Fruit fly (Drosophila melanogaster) whole organism, prepupa: ENCODE data around the gene CG15546.
A peak's percentile ranks its signal among the peaks of the same experiment; 100 is the strongest.

Experiments
- Blimp-1 ChIP-seq: fragments of 200-800 bp; sonication (Bioruptor generic); optimal IDR thresholded peaks from 3 replicates; lab custom pipeline; 2017; ENCODE audit warnings: missing biosample characterization, missing genetic modification characterization, mild to moderate bottlenecking, moderate library complexity, missing genetic modification reagents
- CG10631 ChIP-seq: fragments of 200-800 bp; sonication (Bioruptor generic); optimal IDR thresholded peaks from 2 replicates; lab custom pipeline; 2016; ENCODE audit warnings: missing biosample characterization, missing genetic modification characterization
- CG10669 ChIP-seq: fragments of 200-800 bp; sonication (Bioruptor generic); optimal IDR thresholded peaks from 3 replicates; lab custom pipeline; 2018; ENCODE audit warnings: missing biosample characterization, mild to moderate bottlenecking, missing genetic modification characterization, moderate library complexity
- CG11294 ChIP-seq: fragments of 200-800 bp; sonication (Bioruptor generic); IDR thresholded peaks from 2 replicates; pipeline ENCODE4 v1.3.6; 2022; ENCODE audit warnings: missing biosample characterization, missing genetic modification characterization
- CG11762 ChIP-seq: fragments of 200-800 bp; sonication (Bioruptor generic); optimal IDR thresholded peaks from 3 replicates; lab custom pipeline; 2016; ENCODE audit warnings: missing biosample characterization, missing genetic modification characterization; ENCODE audit not compliant: insufficient read depth
- CG11902 ChIP-seq: fragments of 200-800 bp; sonication (Bioruptor generic); optimal IDR thresholded peaks from 3 replicates; lab custom pipeline; 2016; ENCODE audit warnings: missing biosample characterization, missing genetic modification characterization
- CG15336 ChIP-seq: fragments of 200-800 bp; sonication (Bioruptor generic); IDR thresholded peaks from 2 replicates; pipeline ENCODE4 v1.3.6; 2022; ENCODE audit warnings: missing biosample characterization, missing genetic modification characterization
- CG1621 ChIP-seq: fragments of 200-800 bp; sonication (Bioruptor generic); optimal IDR thresholded peaks from 3 replicates; lab custom pipeline; 2018; ENCODE audit warnings: missing biosample characterization, mild to moderate bottlenecking, missing genetic modification characterization
- CG16779 ChIP-seq: fragments of 200-800 bp; sonication (Bioruptor generic); optimal IDR thresholded peaks from 3 replicates; lab custom pipeline; 2017; ENCODE audit warnings: missing biosample characterization, mild to moderate bottlenecking, missing genetic modification characterization
- CG3032 ChIP-seq: fragments of 200-800 bp; optimal IDR thresholded peaks from 2 replicates; lab custom pipeline; 2019; ENCODE audit warnings: missing biosample characterization, mild to moderate bottlenecking, missing genetic modification characterization, moderate library complexity
- CG31627 ChIP-seq: fragments of 200-800 bp; sonication (Bioruptor generic); optimal IDR thresholded peaks from 3 replicates; lab custom pipeline; 2016; ENCODE audit warnings: missing biosample characterization, missing genetic modification characterization
- CG32006 ChIP-seq: fragments of 200-800 bp; sonication (Bioruptor generic); optimal IDR thresholded peaks from 3 replicates; lab custom pipeline; 2017; ENCODE audit warnings: missing biosample characterization, mild to moderate bottlenecking, missing genetic modification characterization
- CG3919 ChIP-seq: fragments of 200-800 bp; sonication (Bioruptor generic); optimal IDR thresholded peaks from 3 replicates; lab custom pipeline; 2016; ENCODE audit warnings: missing biosample characterization, missing genetic modification characterization
- CG6163 ChIP-seq: fragments of 200-800 bp; sonication (Bioruptor generic); IDR thresholded peaks from 3 replicates; pipeline ENCODE4 v1.3.6; 2022; ENCODE audit warnings: missing biosample characterization, missing genetic modification characterization
- CG6276 ChIP-seq: fragments of 200-800 bp; sonication (Bioruptor generic); optimal IDR thresholded peaks from 2 replicates; lab custom pipeline; 2017; ENCODE audit warnings: missing biosample characterization, mild to moderate bottlenecking, missing genetic modification characterization
- CG6792 ChIP-seq: fragments of 200-800 bp; sonication (Bioruptor generic); optimal IDR thresholded peaks from 3 replicates; lab custom pipeline; 2016; ENCODE audit warnings: missing biosample characterization, missing genetic modification characterization
- CG6854 ChIP-seq: fragments of 200-800 bp; sonication (Bioruptor generic); optimal IDR thresholded peaks from 2 replicates; lab custom pipeline; 2017; ENCODE audit warnings: missing biosample characterization, mild to moderate bottlenecking, missing genetic modification characterization
- CG7368 ChIP-seq: fragments of 200-800 bp; sonication (Bioruptor generic); optimal IDR thresholded peaks from 3 replicates; lab custom pipeline; 2016; ENCODE audit warnings: missing biosample characterization, missing genetic modification characterization
- CG8632 ChIP-seq: fragments of 200-800 bp; sonication (Bioruptor generic); optimal IDR thresholded peaks from 3 replicates; lab custom pipeline; 2016; ENCODE audit warnings: missing biosample characterization, missing genetic modification characterization
- Eip75B ChIP-seq: fragments of 200-800 bp; sonication (Bioruptor generic); optimal IDR thresholded peaks from 3 replicates; lab custom pipeline; 2016; ENCODE audit warnings: missing biosample characterization, missing genetic modification characterization
- Eip93F ChIP-seq: fragments of 200-800 bp; sonication (Bioruptor generic); optimal IDR thresholded peaks from 2 replicates; lab custom pipeline; 2016; ENCODE audit warnings: missing biosample characterization, mild to moderate bottlenecking, missing genetic modification characterization
- Ets21C ChIP-seq: fragments of 200-800 bp; sonication (Bioruptor generic); optimal IDR thresholded peaks from 3 replicates; lab custom pipeline; 2016; ENCODE audit warnings: missing biosample characterization, missing genetic modification characterization
- Ets96B ChIP-seq: fragments of 200-800 bp; optimal IDR thresholded peaks from 2 replicates; lab custom pipeline; 2019; ENCODE audit warnings: missing biosample characterization, mild to moderate bottlenecking, missing genetic modification characterization, moderate library complexity
- Gug ChIP-seq: fragments of 200-800 bp; sonication (Bioruptor generic); IDR thresholded peaks from 2 replicates; pipeline ENCODE4 v1.3.6; 2022; ENCODE audit warnings: missing biosample characterization, missing genetic modification characterization
- Hr39 ChIP-seq: fragments of 200-800 bp; sonication (Bioruptor generic); optimal IDR thresholded peaks from 2 replicates; lab custom pipeline; 2016; ENCODE audit warnings: missing biosample characterization, missing genetic modification characterization
- Lpt ChIP-seq: fragments of 200-800 bp; sonication (Bioruptor generic); optimal IDR thresholded peaks from 3 replicates; lab custom pipeline; 2016; ENCODE audit warnings: missing biosample characterization, missing genetic modification characterization
- Met ChIP-seq: fragments of 200-800 bp; sonication (Bioruptor generic); optimal IDR thresholded peaks from 3 replicates; lab custom pipeline; 2016; ENCODE audit warnings: missing biosample characterization, missing genetic modification characterization
- OdsH ChIP-seq: fragments of 200-800 bp; sonication (Bioruptor generic); optimal IDR thresholded peaks from 3 replicates; lab custom pipeline; 2016; ENCODE audit warnings: missing biosample characterization, missing genetic modification characterization
- Smox ChIP-seq: fragments of 200-800 bp; sonication (Bioruptor generic); optimal IDR thresholded peaks from 3 replicates; lab custom pipeline; 2016; ENCODE audit warnings: missing biosample characterization, missing genetic modification characterization
- Sox102F ChIP-seq: fragments of 200-800 bp; sonication (Bioruptor generic); optimal IDR thresholded peaks from 2 replicates; lab custom pipeline; 2016; ENCODE audit warnings: missing biosample characterization, mild to moderate bottlenecking, missing genetic modification characterization
- Sox14 ChIP-seq: fragments of 200-800 bp; sonication (Bioruptor generic); optimal IDR thresholded peaks from 3 replicates; lab custom pipeline; 2016; ENCODE audit warnings: missing biosample characterization, missing genetic modification characterization
- Sox15 ChIP-seq: fragments of 200-800 bp; sonication (Bioruptor generic); optimal IDR thresholded peaks from 3 replicates; lab custom pipeline; 2016; ENCODE audit warnings: missing biosample characterization, missing genetic modification characterization
- achi ChIP-seq: fragments of 200-800 bp; sonication (Bioruptor generic); optimal IDR thresholded peaks from 3 replicates; lab custom pipeline; 2016; ENCODE audit warnings: missing biosample characterization, missing genetic modification characterization
- acj6 ChIP-seq: fragments of 200-800 bp; sonication (Bioruptor generic); optimal IDR thresholded peaks from 3 replicates; lab custom pipeline; 2016; ENCODE audit warnings: missing biosample characterization, missing genetic modification characterization
- cyc ChIP-seq: fragments of 200-800 bp; sonication (Bioruptor generic); optimal IDR thresholded peaks from 3 replicates; lab custom pipeline; 2016; ENCODE audit warnings: missing biosample characterization, missing genetic modification characterization
- dac ChIP-seq: fragments of 200-800 bp; sonication (Bioruptor generic); optimal IDR thresholded peaks from 2 replicates; lab custom pipeline; 2017; ENCODE audit warnings: missing biosample characterization, mild to moderate bottlenecking, missing genetic modification characterization
- dsx ChIP-seq: fragments of 200-800 bp; optimal IDR thresholded peaks from 3 replicates; lab custom pipeline; 2019; ENCODE audit warnings: missing biosample characterization, mild to moderate bottlenecking, missing genetic modification characterization, moderate library complexity; ENCODE audit not compliant: poor library complexity, severe bottlenecking
- fd85E ChIP-seq: fragments of 200-800 bp; sonication (Bioruptor generic); optimal IDR thresholded peaks from 3 replicates; lab custom pipeline; 2016; ENCODE audit warnings: missing biosample characterization, missing genetic modification characterization
- lz ChIP-seq: fragments of 200-800 bp; sonication (Bioruptor generic); optimal IDR thresholded peaks from 3 replicates; lab custom pipeline; 2016; ENCODE audit warnings: missing biosample characterization, missing genetic modification characterization
- net ChIP-seq: fragments of 200-800 bp; sonication (Bioruptor generic); optimal IDR thresholded peaks from 3 replicates; lab custom pipeline; 2016; ENCODE audit warnings: missing biosample characterization, missing genetic modification characterization
- pdm3 ChIP-seq: fragments of 200-800 bp; sonication (Bioruptor generic); optimal IDR thresholded peaks from 3 replicates; lab custom pipeline; 2016; ENCODE audit warnings: missing biosample characterization, missing genetic modification characterization
- salr ChIP-seq, 2 experiments: fragments of 200-800 bp; sonication (Bioruptor generic); optimal IDR thresholded peaks; 3 replicates each; lab custom pipeline; 2016 to 2018; ENCODE audit warnings: missing biosample characterization in 2 of 2, missing genetic modification characterization in 2 of 2, mild to moderate bottlenecking in 1 of 2
- svp ChIP-seq: fragments of 200-800 bp; sonication (Bioruptor generic); peaks from one replicate; lab custom pipeline; 2016; ENCODE audit warnings: missing biosample characterization, missing genetic modification characterization
- topi ChIP-seq: fragments of 200-800 bp; sonication (Bioruptor generic); optimal IDR thresholded peaks from 3 replicates; lab custom pipeline; 2016; ENCODE audit warnings: missing biosample characterization, missing genetic modification characterization
- vri ChIP-seq: fragments of 200-800 bp; sonication (Bioruptor generic); optimal IDR thresholded peaks from 3 replicates; lab custom pipeline; 2016; ENCODE audit warnings: missing biosample characterization, mild to moderate bottlenecking, missing genetic modification characterization

CG15546 gene

dm6 chr3R:30842639-30843476 is 33.1 kb downstream of the CG15546 start (continued):
- TF ChIP-seq CG10631 (GFP tag; lab: Kevin White, UChicago) (peak; percentile 75), CG6792 (GFP tag; lab: Kevin White, UChicago) (peak; percentile 59), Ets96B (tag; lab: Kevin White, UChicago) (peak; percentile 87), fd85E (GFP tag; lab: Kevin White, UChicago) (no peak), CG7368 (GFP tag; lab: Kevin White, UChicago) (no peak), Met (GFP tag; lab: Kevin White, UChicago) (peak; percentile 49), CG6163 (0 out of 3 replicates have a peak, but pooled peaks have one; percentile 6), salr (GFP tag; optimal IDR thresholded peaks at IDR 0.05; lab: Kevin White, UChicago) (peak in 1 of 2 experiments; percentile 18), CG15336 (GFP tag; lab: Robert Waterston, UW) (no peak), Smox (peak; percentile 39), Eip93F (GFP tag; lab: Kevin White, UChicago) (no peak), Eip75B (GFP tag; lab: Kevin White, UChicago) (no peak), cyc (peak; percentile 28), CG3032 (tag; lab: Kevin White, UChicago) (peak; percentile 85), Lpt (GFP tag; lab: Kevin White, UChicago) (no peak), Hr39 (no peak), Blimp-1 (peak; percentile 19), CG31627 (GFP tag; lab: Kevin White, UChicago) (peak; percentile 24), CG32006 (GFP tag; lab: Kevin White, UChicago) (peak; percentile 11)
- TF ChIP-seq, all 60 proteins: peak for 39

dm6 chr3R:30842199-30842598 is 33.8 kb downstream of the CG15546 start:
- peak; percentile 68 for TF ChIP-seq CG10631 (GFP tag; lab: Kevin White, UChicago)
- no peak for TF ChIP-seq CG6276
- peak; percentile 85 for TF ChIP-seq CG10669 (GFP tag; lab: Kevin White, UChicago)
- TF ChIP-seq CG8632 (GFP tag; lab: Kevin White, UChicago) = peak; percentile 68
- TF ChIP-seq Eip75B (GFP tag; lab: Kevin White, UChicago) = peak; percentile 61
- peak; percentile 71 for TF ChIP-seq lz (GFP tag; lab: Kevin White, UChicago)
- TF ChIP-seq dac (GFP tag; lab: Kevin White, UChicago) = no peak
- TF ChIP-seq CG6854 (GFP tag; lab: Kevin White, UChicago) = no peak
- TF ChIP-seq salr (GFP tag; optimal IDR thresholded peaks at IDR 0.05; lab: Kevin White, UChicago) = peak; percentile 34 to 36
- TF ChIP-seq acj6 (GFP tag; lab: Kevin White, UChicago) = peak; percentile 79
- TF ChIP-seq Eip93F (GFP tag; lab: Kevin White, UChicago) = no peak
- TF ChIP-seq Sox14 (GFP tag; lab: Kevin White, UChicago) = peak; percentile 70
- TF ChIP-seq achi = peak; percentile 63
- TF ChIP-seq Sox15 = peak; percentile 55
- peak; percentile 50 for TF ChIP-seq CG11762 (GFP tag; lab: Kevin White, UChicago)
- TF ChIP-seq Blimp-1 = no peak
- TF ChIP-seq CG3919 (GFP tag; lab: Kevin White, UChicago) = peak; percentile 77
- TF ChIP-seq Lpt (GFP tag; lab: Kevin White, UChicago) = peak; percentile 43
- no peak for TF ChIP-seq Gug
- TF ChIP-seq Smox = peak; percentile 72
- TF ChIP-seq cyc = peak; percentile 76
- TF ChIP-seq CG6163 = peak; percentile 68; the same call in 2 of the 3 replicates
- peak; percentile 88 for TF ChIP-seq svp (GFP tag; lab: Kevin White, UChicago)
- peak; percentile 70 for TF ChIP-seq Hr39
- TF ChIP-seq CG6792 (GFP tag; lab: Kevin White, UChicago) = peak; percentile 55
- TF ChIP-seq net (GFP tag; lab: Kevin White, UChicago) = peak; percentile 63
- TF ChIP-seq CG1621 (tag; lab: Kevin White, UChicago) = peak; percentile 61
- no peak for TF ChIP-seq CG16779
- TF ChIP-seq CG11902 (GFP tag; lab: Kevin White, UChicago) = peak; percentile 46
- peak; percentile 67 for TF ChIP-seq pdm3 (GFP tag; lab: Kevin White, UChicago)
- TF ChIP-seq CG11294 = no peak
- peak; percentile 82 for TF ChIP-seq Ets96B (tag; lab: Kevin White, UChicago)
- TF ChIP-seq Ets21C (GFP tag; lab: Kevin White, UChicago) = peak; percentile 49
- peak; percentile 81 for TF ChIP-seq Met (GFP tag; lab: Kevin White, UChicago)
- peak; percentile 18 for TF ChIP-seq vri (GFP tag; lab: Kevin White, UChicago)
- peak; percentile 75 for TF ChIP-seq Sox102F (GFP tag; lab: Kevin White, UChicago)
- peak; percentile 65 for TF ChIP-seq OdsH (GFP tag; lab: Kevin White, UChicago)
- peak; percentile 79 for TF ChIP-seq CG3032 (tag; lab: Kevin White, UChicago)
- peak; percentile 78 for TF ChIP-seq dsx (GFP tag; lab: Kevin White, UChicago)
- peak; percentile 85 for TF ChIP-seq topi (GFP tag; lab: Kevin White, UChicago)
- no peak for TF ChIP-seq CG7368 (GFP tag; lab: Kevin White, UChicago)
